Fruit fly (Drosophila melanogaster) whole organism, embryonic: ENCODE measurements around the gene Ntf-2.

Experiments used
- Atf-2 ChIP-seq: fragments of 200-800 bp; sonication (Bioruptor generic); optimal IDR thresholded peaks from 2 replicates; lab custom pipeline; 2016; ENCODE audit warnings: missing biosample characterization, missing genetic modification characterization
- Awh ChIP-seq: fragments of 200-800 bp; sonication (Bioruptor generic); IDR thresholded peaks from 2 replicates; pipeline ENCODE4, ENCODE4 v1.3.6; 2022; ENCODE audit warnings: missing biosample characterization, missing genetic modification characterization
- B-H1 ChIP-seq: fragments of 200-800 bp; sonication (Bioruptor generic); IDR thresholded peaks from 3 replicates; pipeline ENCODE4 v1.3.6; 2022; ENCODE audit warnings: missing biosample characterization, missing genetic modification characterization
- B-H2 ChIP-seq: fragments of 200-800 bp; sonication (Bioruptor generic); optimal IDR thresholded peaks from 2 replicates; lab custom pipeline; 2018; ENCODE audit warnings: missing biosample characterization, mild to moderate bottlenecking, missing genetic modification characterization
- CG11696 ChIP-seq: fragments of 200-800 bp; sonication (Bioruptor generic); IDR thresholded peaks from 2 replicates; pipeline ENCODE4 v1.3.6; 2022; ENCODE audit warnings: missing biosample characterization, missing genetic modification characterization
- CG12942 ChIP-seq: fragments of 200-800 bp; sonication (Bioruptor generic); optimal IDR thresholded peaks from 3 replicates; lab custom pipeline; 2016; ENCODE audit warnings: missing biosample characterization, missing genetic modification characterization
- CG13287 ChIP-seq: fragments of 200-800 bp; sonication (Bioruptor generic); IDR thresholded peaks from 2 replicates; pipeline ENCODE4 v1.3.6; 2022; ENCODE audit warnings: missing biosample characterization, missing genetic modification characterization; ENCODE audit not compliant: partially characterized antibody
- CG14667 ChIP-seq: fragments of 200-800 bp; sonication (Bioruptor generic); IDR thresholded peaks from 2 replicates; pipeline ENCODE4 v1.3.6; 2022; ENCODE audit warnings: missing biosample characterization, missing genetic modification characterization
- CG15479 ChIP-seq: fragments of 200-800 bp; sonication (Bioruptor generic); optimal IDR thresholded peaks from 3 replicates; lab custom pipeline; 2019; ENCODE audit warnings: missing biosample characterization, mild to moderate bottlenecking, missing genetic modification characterization, moderate library complexity
- CG17802 ChIP-seq: fragments of 200-800 bp; sonication (Bioruptor generic); optimal IDR thresholded peaks from 2 replicates; lab custom pipeline; 2018; ENCODE audit warnings: missing biosample characterization, mild to moderate bottlenecking, missing genetic modification characterization, moderate library complexity
- CG18764 ChIP-seq: fragments of 200-800 bp; sonication (Bioruptor generic); optimal IDR thresholded peaks from 3 replicates; lab custom pipeline; 2016; ENCODE audit warnings: missing biosample characterization, missing genetic modification characterization
- CG2129 ChIP-seq: fragments of 200-800 bp; sonication (Bioruptor generic); IDR thresholded peaks from 2 replicates; pipeline ENCODE4 v1.3.6; 2022; ENCODE audit warnings: missing biosample characterization, missing genetic modification characterization; ENCODE audit not compliant: partially characterized antibody
- CG30431 ChIP-seq: fragments of 200-800 bp; sonication (Bioruptor generic); optimal IDR thresholded peaks from 2 replicates; lab custom pipeline; 2017; ENCODE audit warnings: missing biosample characterization, missing genetic modification characterization
- CG3838 ChIP-seq: fragments of 200-800 bp; sonication (Bioruptor generic); optimal IDR thresholded peaks from 3 replicates; lab custom pipeline; 2016; ENCODE audit warnings: missing biosample characterization, missing genetic modification characterization
- CG4617 ChIP-seq: fragments of 200-800 bp; sonication (Bioruptor generic); optimal IDR thresholded peaks from 3 replicates; lab custom pipeline; 2016; ENCODE audit warnings: missing biosample characterization, missing genetic modification characterization, borderline replicate concordance
- CG5245 ChIP-seq: fragments of 200-800 bp; sonication (Bioruptor generic); optimal IDR thresholded peaks from 3 replicates; lab custom pipeline; 2016; ENCODE audit warnings: missing biosample characterization, missing genetic modification characterization
- CG9876 ChIP-seq: fragments of 200-800 bp; sonication (Bioruptor generic); optimal IDR thresholded peaks from 2 replicates; lab custom pipeline; 2016; ENCODE audit warnings: missing biosample characterization, missing genetic modification characterization
- Dip2 ChIP-seq: fragments of 200-800 bp; sonication (Bioruptor generic); IDR thresholded peaks from 2 replicates; pipeline ENCODE4 v1.3.6; 2022; ENCODE audit warnings: missing biosample characterization, missing genetic modification characterization
- Fer1 ChIP-seq: fragments of 200-800 bp; sonication (Bioruptor generic); optimal IDR thresholded peaks from 2 replicates; lab custom pipeline; 2017; ENCODE audit warnings: missing biosample characterization, mild to moderate bottlenecking, missing genetic modification characterization
- Gsc ChIP-seq: fragments of 200-800 bp; sonication (Bioruptor generic); IDR thresholded peaks from 2 replicates; pipeline ENCODE4 v1.3.6; 2022; ENCODE audit warnings: missing biosample characterization, missing genetic modification characterization
- H15 ChIP-seq: fragments of 200-800 bp; sonication (Bioruptor generic); IDR thresholded peaks from 3 replicates; pipeline ENCODE4 v1.3.6; 2022; ENCODE audit warnings: missing biosample characterization, missing genetic modification characterization
- HLH54F ChIP-seq: fragments of 200-800 bp; sonication (Bioruptor generic); optimal IDR thresholded peaks from 3 replicates; lab custom pipeline; 2016; ENCODE audit warnings: missing biosample characterization, missing genetic modification characterization
- Hey ChIP-seq: fragments of 200-800 bp; sonication (Bioruptor generic); optimal IDR thresholded peaks from 3 replicates; lab custom pipeline; 2018; ENCODE audit warnings: missing biosample characterization, mild to moderate bottlenecking, missing genetic modification characterization
- Hmx ChIP-seq: fragments of 200-800 bp; sonication (Bioruptor generic); optimal IDR thresholded peaks from 2 replicates; lab custom pipeline; 2016; ENCODE audit warnings: missing biosample characterization, missing genetic modification characterization
- Hr51 ChIP-seq, 2 experiments: fragments of 200-800 bp; sonication (Bioruptor generic); optimal IDR thresholded peaks; 2 replicates in 1 of 2; 3 replicates in 1 of 2; lab custom pipeline; 2016 to 2018; ENCODE audit warnings: missing biosample characterization in 2 of 2, missing genetic modification characterization in 2 of 2, mild to moderate bottlenecking in 1 of 2, moderate library complexity in 1 of 2
- NfI ChIP-seq: fragments of 200-800 bp; sonication (Bioruptor generic); optimal IDR thresholded peaks from 3 replicates; lab custom pipeline; 2018; ENCODE audit warnings: missing biosample characterization, mild to moderate bottlenecking, missing genetic modification characterization, moderate library complexity
- Rx ChIP-seq: fragments of 200-800 bp; sonication (Bioruptor generic); IDR thresholded peaks from 2 replicates; pipeline ENCODE4 v1.3.6; 2022; ENCODE audit warnings: missing biosample characterization, missing genetic modification characterization
- Side ChIP-seq: fragments of 200-800 bp; sonication (Bioruptor generic); optimal IDR thresholded peaks from 2 replicates; lab custom pipeline; 2016; ENCODE audit warnings: missing biosample characterization, missing genetic modification characterization
- Six4 ChIP-seq: fragments of 200-800 bp; sonication (Bioruptor generic); optimal IDR thresholded peaks from 2 replicates; lab custom pipeline; 2016; ENCODE audit warnings: missing biosample characterization, missing genetic modification characterization
- Taf1 ChIP-seq: fragments of 200-800 bp; sonication (Bioruptor generic); IDR thresholded peaks from 2 replicates; pipeline ENCODE4 v1.3.6; 2022; ENCODE audit warnings: missing biosample characterization, missing genetic modification characterization
- YL-1 ChIP-seq: fragments of 200-800 bp; sonication (Bioruptor generic); optimal IDR thresholded peaks from 3 replicates; lab custom pipeline; 2017; ENCODE audit warnings: missing biosample characterization, mild to moderate bottlenecking, missing genetic modification characterization
- cato ChIP-seq: fragments of 200-800 bp; sonication (Bioruptor generic); optimal IDR thresholded peaks from 2 replicates; lab custom pipeline; 2016; ENCODE audit warnings: missing biosample characterization, missing genetic modification characterization, borderline replicate concordance
- crc ChIP-seq: fragments of 200-800 bp; sonication (Bioruptor generic); optimal IDR thresholded peaks from 2 replicates; lab custom pipeline; 2016; ENCODE audit warnings: missing biosample characterization, missing genetic modification characterization
- dimm ChIP-seq: fragments of 200-800 bp; sonication (Bioruptor generic); IDR thresholded peaks from 2 replicates; pipeline ENCODE4 v1.3.6; 2022; ENCODE audit warnings: missing biosample characterization, missing genetic modification characterization
- dm ChIP-seq: fragments of 200-800 bp; sonication (Bioruptor generic); optimal IDR thresholded peaks from 3 replicates; lab custom pipeline; 2016; ENCODE audit warnings: missing biosample characterization, missing genetic modification characterization
- ems ChIP-seq: fragments of 200-800 bp; sonication (Bioruptor generic); optimal IDR thresholded peaks from 3 replicates; lab custom pipeline; 2016; ENCODE audit warnings: missing biosample characterization, missing genetic modification characterization
- fd64A ChIP-seq: fragments of 200-800 bp; sonication (Bioruptor generic); optimal IDR thresholded peaks from 3 replicates; lab custom pipeline; 2018; ENCODE audit warnings: missing biosample characterization, mild to moderate bottlenecking, missing genetic modification characterization
- her ChIP-seq: fragments of 200-800 bp; sonication (Bioruptor generic); optimal IDR thresholded peaks from 2 replicates; lab custom pipeline; 2016; ENCODE audit warnings: missing biosample characterization, missing genetic modification characterization
- lilli ChIP-seq: fragments of 200-800 bp; sonication (Bioruptor generic); optimal IDR thresholded peaks from 3 replicates; lab custom pipeline; 2016; ENCODE audit warnings: missing biosample characterization, missing genetic modification characterization
- oc ChIP-seq: fragments of 200-800 bp; sonication (Bioruptor generic); optimal IDR thresholded peaks from 2 replicates; lab custom pipeline; 2018; ENCODE audit warnings: missing biosample characterization, mild to moderate bottlenecking, missing genetic modification characterization, moderate library complexity
- onecut ChIP-seq: fragments of 200-800 bp; sonication (Bioruptor generic); IDR thresholded peaks from 2 replicates; pipeline ENCODE4 v1.3.6; 2022; ENCODE audit warnings: missing biosample characterization, missing genetic modification characterization
- p53 ChIP-seq: fragments of 200-800 bp; sonication (Bioruptor generic); optimal IDR thresholded peaks from 2 replicates; lab custom pipeline; 2016; ENCODE audit warnings: missing biosample characterization, missing genetic modification characterization
- sima ChIP-seq: fragments of 200-800 bp; sonication (Bioruptor generic); optimal IDR thresholded peaks from 2 replicates; lab custom pipeline; 2016; ENCODE audit warnings: missing biosample characterization, missing genetic modification characterization
- slou ChIP-seq: fragments of 200-800 bp; sonication (Bioruptor generic); optimal IDR thresholded peaks from 3 replicates; lab custom pipeline; 2016; ENCODE audit warnings: missing biosample characterization, missing genetic modification characterization
- stwl ChIP-seq: fragments of 200-800 bp; sonication (Bioruptor generic); optimal IDR thresholded peaks from 3 replicates; lab custom pipeline; 2018; ENCODE audit warnings: missing biosample characterization, mild to moderate bottlenecking, missing genetic modification characterization, moderate library complexity
- sug ChIP-seq: fragments of 200-800 bp; optimal IDR thresholded peaks from 2 replicates; lab custom pipeline; 2019; ENCODE audit warnings: missing biosample characterization, mild to moderate bottlenecking, missing genetic modification characterization, moderate library complexity
- tap ChIP-seq: fragments of 200-800 bp; optimal IDR thresholded peaks from 3 replicates; lab custom pipeline; 2019; ENCODE audit warnings: missing biosample characterization, mild to moderate bottlenecking, missing genetic modification characterization, moderate library complexity
- tup ChIP-seq: fragments of 200-800 bp; sonication (Bioruptor generic); optimal IDR thresholded peaks from 2 replicates; lab custom pipeline; 2016; ENCODE audit warnings: missing biosample characterization, mild to moderate bottlenecking, missing genetic modification characterization, moderate library complexity
- twi ChIP-seq: fragments of 200-800 bp; optimal IDR thresholded peaks from 2 replicates; lab custom pipeline; 2019; ENCODE audit warnings: missing biosample characterization, mild to moderate bottlenecking, missing genetic modification characterization, moderate library complexity
- wdn ChIP-seq: fragments of 200-800 bp; sonication (Bioruptor generic); IDR thresholded peaks from 2 replicates; pipeline ENCODE4 v1.3.6; 2022; ENCODE audit warnings: missing biosample characterization, missing genetic modification characterization

Ntf-2 gene

dm6 chrX:21053099-21053715, 17.9 kb downstream of the Ntf-2 start (continued):
- TF ChIP-seq cato (peak; percentile 27), tup (no peak), Atf-2 (GFP tag; lab: Kevin White, UChicago) (peak; percentile 42), CG30431 (GFP tag; lab: Kevin White, UChicago) (peak; percentile 50), B-H2 (GFP tag; lab: Kevin White, UChicago) (peak; percentile 91), CG13287 (GFP tag; lab: Robert Waterston, UW) (peak; percentile 79), Hmx (GFP tag; lab: Kevin White, UChicago) (no peak), onecut (GFP tag; lab: Robert Waterston, UW) (peak; percentile 83), H15 (GFP tag; lab: Robert Waterston, UW) (0 out of 3 replicates have a peak, but pooled peaks have one; percentile 39), slou (peak; percentile 54), CG17802 (peak; percentile 56), Rx (peak; percentile 38; the same call in 1 of the 2 replicates), stwl (tag; lab: Kevin White, UChicago) (peak; percentile 39), fd64A (GFP tag; lab: Kevin White, UChicago) (peak; percentile 80), CG3838 (GFP tag; lab: Kevin White, UChicago) (peak; percentile 3), CG2129 (GFP tag; lab: Robert Waterston, UW) (peak; percentile 35; the same call in 1 of the 2 replicates), dimm (no peak), Fer1 (GFP tag; lab: Kevin White, UChicago) (peak; percentile 87), CG12942 (GFP tag; lab: Kevin White, UChicago) (peak; percentile 56), CG5245 (GFP tag; lab: Kevin White, UChicago) (peak; percentile 55), crc (peak; percentile 22), NfI (peak; percentile 87), oc (peak; percentile 56), p53 (GFP tag; lab: Kevin White, UChicago) (peak; percentile 61), ems (GFP tag; lab: Kevin White, UChicago) (peak; percentile 61), CG18764 (GFP tag; lab: Kevin White, UChicago) (peak; percentile 67), YL-1 (GFP tag; lab: Kevin White, UChicago) (peak; percentile 89), tap (tag; lab: Kevin White, UChicago) (peak; percentile 55), Hey (tag; lab: Kevin White, UChicago) (peak; percentile 75), her (peak; percentile 90), HLH54F (GFP tag; lab: Kevin White, UChicago) (peak; percentile 55), Gsc (GFP tag; lab: Robert Waterston, UW) (no peak), Six4 (GFP tag; lab: Kevin White, UChicago) (peak; percentile 63), B-H1 (GFP tag; lab: Robert Waterston, UW) (peak; percentile 34; the same call in 1 of the 3 replicates), Side (GFP tag; lab: Kevin White, UChicago) (peak; percentile 86), lilli (GFP tag; lab: Kevin White, UChicago) (peak; percentile 72), twi (tag; lab: Kevin White, UChicago) (peak; percentile 44), Awh (GFP tag; lab: Robert Waterston, UW) (peak; percentile 70), sug (tag; lab: Kevin White, UChicago) (peak; percentile 61), CG11696 (peak; percentile 67), dm (GFP tag; lab: Kevin White, UChicago) (peak; percentile 89), CG14667 (GFP tag; lab: Robert Waterston, UW) (peak; percentile 22; the same call in 1 of the 2 replicates), CG15479 (GFP tag; lab: Kevin White, UChicago) (no peak), Taf1 (GFP tag; lab: Robert Waterston, UW) (peak; percentile 42; the same call in 1 of the 2 replicates), Hr51 (GFP tag; optimal IDR thresholded peaks at IDR 0.05; lab: Kevin White, UChicago) (peak; percentile 55 to 69), CG4617 (GFP tag; lab: Kevin White, UChicago) (peak; percentile 43), wdn (peak; percentile 48), CG9876 (GFP tag; lab: Kevin White, UChicago) (peak; percentile 69), sima (peak; percentile 24), Dip2 (no peak)
